Worm (Caenorhabditis elegans) whole organism, L2 larva: Measurements from ENCODE around the gene C12D12.3.

Experiments used
- R02D3.7 ChIP-seq: fragments of 150-350 bp; optimal IDR thresholded peaks from 2 replicates; lab custom pipeline; 2014; ENCODE audit warnings: missing biosample characterization, missing genetic modification characterization
- ama-1 ChIP-seq: fragments of 150-350 bp; optimal IDR thresholded peaks from 2 replicates; lab custom pipeline; 2018; ENCODE audit warnings: inconsistent platforms
- mbf-1 ChIP-seq: sonication (generic microtip); optimal IDR thresholded peaks from 2 replicates; lab custom pipeline; 2017; ENCODE audit warnings: missing biosample characterization, missing genetic modification characterization
- nhr-237 ChIP-seq: fragments of 150-350 bp; optimal IDR thresholded peaks from 2 replicates; lab custom pipeline; 2014; ENCODE audit warnings: missing biosample characterization, missing genetic modification characterization
- zag-1 ChIP-seq: fragments of 150-350 bp; optimal IDR thresholded peaks from 2 replicates; lab custom pipeline; 2014; ENCODE audit warnings: missing biosample characterization, missing genetic modification characterization

- TF ChIP-seq nhr-237 (tag; lab: Kevin White, UChicago) = no peak
- no peak for TF ChIP-seq zag-1 (tag; lab: Kevin White, UChicago)
- TF ChIP-seq R02D3.7 = no peak
- no peak for TF ChIP-seq ama-1 (lab: Kevin White, UChicago)
- TF ChIP-seq mbf-1 (tag; lab: Kevin White, UChicago) = no peak
Measured at ce11 chrX:3444514-3444913, 44.6 kb upstream of the C12D12.3 start, which contains the start of gene ZK813.7.
